Worm (Caenorhabditis elegans): ENCODE data around the gene sri-73.

ce11 chrV:598626-599025 is 32.7 kb upstream of the sri-73 start:
- no peak for TF ChIP-seq T22C8.4 (GFP tag; IDR thresholded peaks at IDR 0.05)
- TF ChIP-seq flt-1 (GFP tag; IDR thresholded peaks at IDR 0.05): no peak
- no peak for TF ChIP-seq ztf-29 (GFP tag; IDR thresholded peaks at IDR 0.05)
- TF ChIP-seq cog-1 (tag; optimal IDR thresholded peaks at IDR 0.05): no peak
- no peak for TF ChIP-seq tab-1 (GFP tag; IDR thresholded peaks at IDR 0.05)
- TF ChIP-seq ztf-23 (GFP tag; IDR thresholded peaks at IDR 0.05): no peak
- no peak for TF ChIP-seq ref-1 (GFP tag; conservative IDR thresholded peaks at IDR 0.05)
- no peak for TF ChIP-seq med-1 (GFP tag; optimal IDR thresholded peaks at IDR 0.05; ENCODE audit: insufficient read depth)

Data from whole organism, midembryonic.